Worm (Caenorhabditis elegans): Measurements from ENCODE around the gene mes-2.

mes-2 gene

DNA sequence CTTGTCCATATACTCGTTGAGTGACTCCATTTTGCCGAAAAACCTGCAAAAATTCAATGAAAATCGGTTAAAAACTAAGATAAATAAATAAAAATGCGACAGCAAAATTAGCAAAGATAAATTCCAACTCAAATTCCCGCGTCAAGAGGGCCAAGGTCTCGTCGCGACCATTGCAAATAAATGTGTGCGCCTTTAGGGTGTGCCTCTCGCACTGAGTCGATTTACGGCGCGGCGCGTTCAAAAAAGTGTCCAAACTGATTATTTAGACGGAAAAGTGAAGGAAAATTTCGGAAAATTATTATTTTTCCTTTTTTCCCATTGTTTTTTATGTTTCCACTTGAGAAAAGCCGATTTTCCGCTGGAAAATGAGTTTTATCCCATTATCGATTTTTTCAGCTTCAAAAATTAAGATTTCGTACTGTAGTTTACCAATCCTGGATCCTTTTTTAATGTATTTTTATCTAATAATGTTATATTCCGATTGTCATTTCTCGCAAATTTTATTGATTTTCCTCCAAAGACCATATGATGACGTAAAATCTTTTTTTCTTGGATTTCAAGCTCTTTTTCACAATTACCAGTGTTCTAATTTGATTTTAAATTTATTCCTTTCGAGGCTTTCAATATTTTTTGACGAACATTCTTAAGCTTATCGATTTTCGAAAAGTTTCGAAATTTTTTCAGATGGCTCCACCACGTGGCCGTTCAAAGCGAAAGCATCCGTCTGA is 6.4 kb downstream of the mes-2 start, which contains the start of the genes kbp-3 and nurf-1 (continued):
- TF ChIP-seq egl-44 (GFP tag; IDR thresholded peaks at IDR 0.05) (no peak), atf-7 (tag; optimal IDR thresholded peaks at IDR 0.05) (no peak), F33H1.4 (GFP tag; IDR thresholded peaks at IDR 0.05) (peak; percentile 85), snpc-4 (GFP tag; optimal IDR thresholded peaks at IDR 0.05) (no peak), snpc-4 (tag; optimal IDR thresholded peaks at IDR 0.05) (no peak), mxl-1 (tag; optimal IDR thresholded peaks at IDR 0.05) (no peak), ceh-100 (GFP tag; IDR thresholded peaks at IDR 0.05) (no peak), B0035.1 (tag; optimal IDR thresholded peaks at IDR 0.05) (no peak), nhr-179 (tag; optimal IDR thresholded peaks at IDR 0.05) (no peak), ztf-26 (tag; optimal IDR thresholded peaks at IDR 0.05) (no peak), akir-1 (GFP tag; optimal IDR thresholded peaks at IDR 0.05) (no peak), aptf-2 (GFP tag; conservative IDR thresholded peaks at IDR 0.05) (no peak), mcd-1 (GFP tag; IDR thresholded peaks at IDR 0.05) (peak; percentile 61), T26A5.8 (tag; optimal IDR thresholded peaks at IDR 0.05) (no peak), aptf-3 (GFP tag; IDR thresholded peaks at IDR 0.05) (no peak), tbx-9 (tag; optimal IDR thresholded peaks at IDR 0.05; ENCODE audit: borderline replicate concordance) (no peak), unc-62 (GFP tag; optimal IDR thresholded peaks at IDR 0.05) (no peak), ztf-25 (GFP tag; IDR thresholded peaks at IDR 0.05) (no peak), dpl-1 (GFP tag; optimal IDR thresholded peaks at IDR 0.05) (peak; percentile 69), lsl-1 (GFP tag; optimal IDR thresholded peaks at IDR 0.05) (peak; percentile 64), ztf-18 (tag; optimal IDR thresholded peaks at IDR 0.05) (peak; percentile 8), mel-28 (tag; optimal IDR thresholded peaks at IDR 0.05; ENCODE audit: borderline replicate concordance) (no peak)

DNA sequence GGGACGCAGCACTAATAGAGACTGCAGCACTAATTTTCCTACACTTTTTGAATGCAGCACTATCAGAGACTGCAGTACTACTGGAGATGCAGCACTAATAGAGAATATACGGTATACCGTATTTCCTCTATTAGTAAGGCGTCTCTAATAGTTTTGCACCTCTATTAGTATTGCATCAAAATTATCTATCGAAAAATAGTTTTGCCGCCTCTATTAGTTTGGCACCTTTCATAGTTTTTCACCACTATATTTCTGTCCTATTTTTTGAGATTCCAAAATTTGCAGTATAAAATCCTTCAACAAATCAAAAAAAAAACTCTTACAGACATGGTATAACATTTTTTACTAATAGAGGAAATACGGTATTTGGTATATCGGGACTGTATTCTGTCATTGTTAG is 10.0 kb downstream of the mes-2 start:
- TF ChIP-seq efl-1 (GFP tag; optimal IDR thresholded peaks at IDR 0.05): no peak
- no peak for TF ChIP-seq mes-4 (tag; optimal IDR thresholded peaks at IDR 0.05)
- TF ChIP-seq Y53G8AR.9 (GFP tag; conservative IDR thresholded peaks at IDR 0.05): no peak
- no peak for TF ChIP-seq hlh-12 (tag; optimal IDR thresholded peaks at IDR 0.05)
- TF ChIP-seq athp-1 (tag; optimal IDR thresholded peaks at IDR 0.05): no peak
- TF ChIP-seq tbx-9 (tag; optimal IDR thresholded peaks at IDR 0.05; ENCODE audit: borderline replicate concordance): no peak
- no peak for TF ChIP-seq dox-1 (GFP tag; IDR thresholded peaks at IDR 0.05)
- no peak for TF ChIP-seq mcd-1 (GFP tag; IDR thresholded peaks at IDR 0.05)
- no peak for TF ChIP-seq madf-10 (tag; optimal IDR thresholded peaks at IDR 0.05)
- no peak for TF ChIP-seq sptf-2 (GFP tag; optimal IDR thresholded peaks at IDR 0.05)
- no peak for TF ChIP-seq madf-3 (GFP tag; IDR thresholded peaks at IDR 0.05)
- TF ChIP-seq T26A5.8 (tag; optimal IDR thresholded peaks at IDR 0.05): no peak
- TF ChIP-seq lir-1 (GFP tag; conservative IDR thresholded peaks at IDR 0.05): no peak
- no peak for TF ChIP-seq F33H1.4 (GFP tag; IDR thresholded peaks at IDR 0.05)
- no peak for TF ChIP-seq ztf-26 (tag; optimal IDR thresholded peaks at IDR 0.05)
- TF ChIP-seq attf-3 (GFP tag; conservative IDR thresholded peaks at IDR 0.05): no peak

DNA sequence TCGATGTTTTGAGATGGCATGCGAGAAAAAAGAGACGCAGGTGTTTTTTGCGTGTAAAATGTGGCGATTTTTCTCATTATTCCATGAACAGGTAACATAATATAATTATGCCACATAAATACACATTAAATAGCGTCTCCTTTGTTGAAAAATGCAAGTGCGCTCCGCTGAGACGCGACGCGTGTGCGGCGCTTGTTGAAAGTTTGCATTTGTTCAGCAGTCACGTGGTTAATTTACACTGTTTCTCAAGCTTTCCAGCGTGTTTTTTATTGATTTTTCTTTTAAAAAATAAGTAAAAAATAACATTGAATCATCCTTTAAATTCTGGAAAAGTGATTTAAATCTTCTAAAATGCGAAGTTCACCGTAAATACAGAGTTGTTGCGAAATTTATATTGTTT is 15.8 kb downstream of the mes-2 start:
- TF ChIP-seq akir-1 (GFP tag; optimal IDR thresholded peaks at IDR 0.05) (no peak), hsf-1 (GFP tag; IDR thresholded peaks at IDR 0.05) (no peak), attf-5 (GFP tag; optimal IDR thresholded peaks at IDR 0.05) (peak; percentile 94), ceh-27 (GFP tag; optimal IDR thresholded peaks at IDR 0.05) (no peak), sptf-2 (GFP tag; optimal IDR thresholded peaks at IDR 0.05) (no peak), gei-17 (GFP tag; optimal IDR thresholded peaks at IDR 0.05) (no peak), ama-1 (optimal IDR thresholded peaks at IDR 0.05) (no peak), ama-1 (GFP tag; optimal IDR thresholded peaks at IDR 0.05) (peak in 1 of 2 experiments; percentile 5), F52B5.7 (tag; optimal IDR thresholded peaks at IDR 0.05) (no peak), efl-1 (GFP tag; optimal IDR thresholded peaks at IDR 0.05) (peak; percentile 16), aptf-3 (GFP tag; IDR thresholded peaks at IDR 0.05) (no peak), lir-1 (GFP tag; conservative IDR thresholded peaks at IDR 0.05) (no peak), let-607 (tag; optimal IDR thresholded peaks at IDR 0.05) (peak; percentile 80 to 87), madf-10 (tag; optimal IDR thresholded peaks at IDR 0.05) (peak; percentile 56), hmg-20 (GFP tag; IDR thresholded peaks at IDR 0.05) (no peak), sea-2 (GFP tag; IDR thresholded peaks at IDR 0.05) (no peak), Y67H2A.10 (GFP tag; conservative IDR thresholded peaks at IDR 0.05) (no peak; the same call in 1 of the 2 replicates), pbrm-1 (GFP tag; IDR thresholded peaks at IDR 0.05) (peak; percentile 49; the same call in 1 of the 2 replicates), fkh-3 (tag; optimal IDR thresholded peaks at IDR 0.05) (no peak), bed-1 (GFP tag; IDR thresholded peaks at IDR 0.05) (no peak)
